Fruit fly (Drosophila melanogaster) whole organism: Measurements from ENCODE around the gene wrm1.

Source experiments
- CG8478 ChIP-seq: fragments of >200 bp; optimal IDR thresholded peaks from 2 replicates; lab custom pipeline; 2018; ENCODE audit warnings: inconsistent platforms
- Dll ChIP-seq: fragments of >200 bp; optimal IDR thresholded peaks from 2 replicates; lab custom pipeline; 2017
- EcR ChIP-seq, 2 experiments: fragments of >200 bp; optimal IDR thresholded peaks; 2 replicates each; lab custom pipeline; 2017; ENCODE audit warnings: missing biosample characterization in 2 of 2, missing genetic modification characterization in 2 of 2, missing genetic modification reagents in 2 of 2
- pan ChIP-seq: fragments of >200 bp; optimal IDR thresholded peaks from 2 replicates; lab custom pipeline; 2017
- psq ChIP-seq: fragments of >200 bp; optimal IDR thresholded peaks from 2 replicates; lab custom pipeline; 2017
- usp ChIP-seq: fragments of >200 bp; optimal IDR thresholded peaks from 2 replicates; lab custom pipeline; 2017; ENCODE audit warnings: missing biosample characterization, missing genetic modification characterization, mixed read lengths

Gene wrm1

DNA sequence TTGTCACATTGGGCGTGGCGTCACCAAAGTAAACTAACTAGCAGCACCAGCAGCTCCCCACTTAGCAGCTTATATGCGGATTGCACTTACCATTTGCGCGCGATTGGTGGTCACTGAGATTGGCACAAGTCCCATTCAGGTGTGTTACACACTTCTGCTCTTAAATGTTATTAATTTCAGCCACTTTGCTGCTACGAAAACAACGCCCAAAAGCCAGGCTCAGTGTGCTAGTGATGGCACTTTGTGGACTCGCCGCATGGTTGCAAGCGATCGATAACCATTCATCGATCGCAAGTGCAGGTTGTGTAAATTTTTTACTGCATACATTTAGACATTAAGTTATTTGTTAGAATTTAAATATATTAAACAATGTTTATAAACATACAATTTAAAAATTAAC lies at the start of gene wrm1, which contains the start of gene wrm2:
Gene wrm1 (minus strand): TSS at position 237 of the 400 bp plus-strand sequence.
Gene wrm2 (minus strand): TSS at position 237 of the 400 bp plus-strand sequence.
- TF ChIP-seq CG8478 (no peak), EcR (GFP tag; optimal IDR thresholded peaks at IDR 0.05; lab: Kevin White, UChicago) (no peak), Dll (lab: Kevin White, UChicago) (no peak), usp (GFP tag; lab: Kevin White, UChicago) (no peak), pan (lab: Kevin White, UChicago) (no peak), psq (lab: Kevin White, UChicago) (no peak)

DNA sequence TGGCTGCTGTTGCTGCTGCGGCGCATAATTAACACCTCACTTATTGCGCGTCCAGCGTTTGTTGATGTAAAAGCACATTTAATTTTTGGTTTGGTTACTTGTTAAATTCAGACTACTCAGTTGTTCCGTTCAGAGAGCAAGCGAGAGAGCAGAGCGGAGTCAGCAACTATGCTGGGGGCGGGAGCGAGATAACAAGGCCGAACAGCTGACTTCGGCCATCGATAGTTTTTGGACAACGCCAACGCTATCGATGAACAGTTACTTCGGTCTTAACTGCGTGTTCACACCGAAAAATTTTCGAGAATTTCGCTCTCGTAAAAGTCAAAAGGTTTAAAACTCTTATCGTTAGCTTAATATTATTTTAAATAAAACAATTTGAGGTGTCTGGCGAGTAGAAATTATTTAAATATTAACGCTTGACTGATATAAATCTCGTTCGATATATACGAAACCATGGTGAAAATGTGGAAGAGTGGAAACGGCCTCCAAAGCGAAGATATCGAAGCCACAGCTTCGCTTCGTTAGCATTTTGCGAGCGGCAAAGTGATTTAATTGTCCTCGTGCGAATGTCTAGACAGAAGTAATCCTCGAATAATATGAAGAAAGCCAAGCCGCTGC lies 46.4 kb upstream of the wrm1 start, which contains the start of the genes SMSr and smid:
Gene SMSr (minus strand): TSS at position 116 of the 618 bp plus-strand sequence.
Gene smid (plus strand): TSS at position 256 of the 618 bp plus-strand sequence.
- TF ChIP-seq psq (lab: Kevin White, UChicago): no peak
- TF ChIP-seq pan (lab: Kevin White, UChicago): no peak
- no peak for TF ChIP-seq usp (GFP tag; lab: Kevin White, UChicago)
- TF ChIP-seq CG8478: no peak
- no peak for TF ChIP-seq EcR (GFP tag; optimal IDR thresholded peaks at IDR 0.05; lab: Kevin White, UChicago)
- TF ChIP-seq Dll (lab: Kevin White, UChicago): no peak

DNA sequence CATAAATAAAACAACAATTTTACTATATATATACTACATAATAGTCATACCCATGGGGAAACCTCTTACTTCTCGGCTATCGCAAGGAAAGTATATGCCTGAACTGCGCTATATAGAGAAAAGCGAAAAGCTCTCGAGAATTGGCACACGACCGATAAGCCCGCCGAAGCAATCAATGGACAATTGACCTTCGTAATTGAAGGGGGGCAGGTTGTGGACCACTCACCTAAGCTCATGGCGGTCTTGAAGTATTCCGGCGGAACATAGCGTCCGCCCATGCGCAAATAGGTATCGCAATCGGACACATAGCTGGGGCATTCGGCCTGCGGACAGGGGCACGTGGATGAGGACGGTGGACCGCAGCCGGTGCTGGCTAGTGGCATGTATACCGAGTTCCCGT lies 45.4 kb upstream of the wrm1 start:
- TF ChIP-seq EcR (GFP tag; optimal IDR thresholded peaks at IDR 0.05; lab: Kevin White, UChicago) (no peak), psq (lab: Kevin White, UChicago) (no peak), usp (GFP tag; lab: Kevin White, UChicago) (no peak), pan (lab: Kevin White, UChicago) (no peak), Dll (lab: Kevin White, UChicago) (no peak), CG8478 (no peak)

DNA sequence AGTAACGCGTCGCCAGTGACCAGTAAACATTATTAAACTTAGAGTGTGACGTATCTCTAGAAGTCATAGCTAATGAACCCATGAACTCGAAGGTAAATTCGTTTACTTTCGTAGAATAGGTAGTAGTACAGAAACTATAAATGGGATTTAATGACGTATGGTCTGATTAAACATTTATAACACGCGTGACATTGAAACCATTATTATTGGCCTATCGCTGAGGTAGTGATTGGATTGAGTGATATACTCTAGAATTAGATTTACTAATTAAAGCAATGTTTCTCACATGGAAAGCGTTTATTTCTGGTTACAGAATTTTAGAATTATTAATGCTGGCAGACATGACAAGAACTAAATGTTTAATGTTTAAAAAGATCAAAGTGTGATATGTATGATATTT lies 41.8 kb upstream of the wrm1 start:
- TF ChIP-seq psq (lab: Kevin White, UChicago): no peak
- TF ChIP-seq Dll (lab: Kevin White, UChicago): no peak
- TF ChIP-seq EcR (GFP tag; optimal IDR thresholded peaks at IDR 0.05; lab: Kevin White, UChicago): no peak
- no peak for TF ChIP-seq pan (lab: Kevin White, UChicago)
- TF ChIP-seq usp (GFP tag; lab: Kevin White, UChicago): no peak
- TF ChIP-seq CG8478: no peak

DNA sequence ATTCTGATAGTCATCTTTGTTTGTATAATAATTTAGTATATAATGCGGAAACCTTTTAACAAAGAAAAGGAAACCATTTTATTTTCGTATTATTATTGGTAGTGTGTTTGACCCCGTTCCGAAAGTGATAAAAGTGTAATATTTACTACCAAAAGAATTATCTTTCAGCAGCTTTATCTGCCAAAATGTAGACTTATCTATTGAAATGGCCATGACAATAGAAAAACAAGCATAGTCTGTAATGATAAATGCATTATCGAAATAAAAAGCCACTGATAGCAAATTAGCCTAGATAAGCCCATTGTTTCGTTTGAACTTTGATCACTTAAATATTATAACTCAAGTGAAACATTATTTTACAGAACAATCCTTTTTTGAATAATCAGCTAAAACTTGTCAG lies 41.1 kb upstream of the wrm1 start:
- TF ChIP-seq Dll (lab: Kevin White, UChicago) (no peak), EcR (GFP tag; optimal IDR thresholded peaks at IDR 0.05; lab: Kevin White, UChicago) (no peak), CG8478 (no peak), psq (lab: Kevin White, UChicago) (no peak), usp (GFP tag; lab: Kevin White, UChicago) (no peak), pan (lab: Kevin White, UChicago) (no peak)

DNA sequence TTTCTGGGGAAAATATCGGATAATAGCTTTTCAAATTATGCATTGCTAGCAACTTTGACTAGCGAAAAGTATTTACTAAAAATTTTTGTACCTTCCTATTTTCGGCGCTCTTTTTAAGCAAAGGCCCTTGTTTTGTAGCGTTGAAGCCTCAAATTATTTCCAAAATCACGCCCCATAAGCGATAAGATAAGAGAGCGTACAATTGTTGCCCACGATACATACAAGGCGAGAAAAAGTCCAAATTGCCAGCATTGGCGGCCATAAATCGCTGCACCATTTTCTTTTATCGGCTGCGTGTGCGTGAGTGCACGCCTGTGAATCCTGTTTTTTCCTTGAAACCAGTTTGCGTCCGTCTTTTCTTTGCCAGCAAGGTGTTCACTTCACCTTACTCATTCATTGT lies 36.3 kb upstream of the wrm1 start:
- no peak for TF ChIP-seq pan (lab: Kevin White, UChicago)
- no peak for TF ChIP-seq usp (GFP tag; lab: Kevin White, UChicago)
- TF ChIP-seq Dll (lab: Kevin White, UChicago): no peak
- TF ChIP-seq CG8478: no peak
- no peak for TF ChIP-seq psq (lab: Kevin White, UChicago)
- no peak for TF ChIP-seq EcR (GFP tag; optimal IDR thresholded peaks at IDR 0.05; lab: Kevin White, UChicago)

DNA sequence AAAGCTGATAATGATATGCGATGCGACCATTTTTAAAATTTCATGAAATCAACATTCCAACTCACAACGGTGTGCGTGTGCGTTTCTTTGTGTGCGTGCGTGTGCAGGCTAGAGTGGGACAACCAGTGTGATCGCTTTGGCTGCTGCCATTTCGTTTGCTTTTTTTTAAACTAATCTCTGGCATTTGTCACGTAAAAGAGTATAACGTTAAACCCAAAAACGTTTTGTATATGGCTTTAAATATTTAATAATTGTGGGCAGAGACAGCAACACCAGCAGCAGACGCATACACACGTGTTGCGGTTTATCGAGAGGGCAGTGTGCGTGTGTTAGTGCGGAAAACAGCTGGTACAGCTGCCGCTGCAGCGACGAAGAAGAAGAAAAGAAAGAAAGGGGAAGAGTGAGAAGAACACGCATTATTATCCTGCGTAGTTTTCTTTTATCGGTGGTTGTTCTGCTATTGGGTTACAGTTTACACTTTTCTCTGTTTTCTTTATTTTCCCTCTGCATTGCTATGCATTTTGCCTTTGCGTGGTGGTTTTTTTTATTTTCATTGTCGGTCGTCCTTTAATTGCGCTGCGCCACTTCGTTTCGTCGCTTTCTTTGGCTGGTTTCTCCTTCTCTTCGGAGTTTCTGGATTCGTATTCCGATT lies 35.3 kb upstream of the wrm1 start:
- TF ChIP-seq usp (GFP tag; lab: Kevin White, UChicago) (no peak), CG8478 (peak; percentile 79)

DNA sequence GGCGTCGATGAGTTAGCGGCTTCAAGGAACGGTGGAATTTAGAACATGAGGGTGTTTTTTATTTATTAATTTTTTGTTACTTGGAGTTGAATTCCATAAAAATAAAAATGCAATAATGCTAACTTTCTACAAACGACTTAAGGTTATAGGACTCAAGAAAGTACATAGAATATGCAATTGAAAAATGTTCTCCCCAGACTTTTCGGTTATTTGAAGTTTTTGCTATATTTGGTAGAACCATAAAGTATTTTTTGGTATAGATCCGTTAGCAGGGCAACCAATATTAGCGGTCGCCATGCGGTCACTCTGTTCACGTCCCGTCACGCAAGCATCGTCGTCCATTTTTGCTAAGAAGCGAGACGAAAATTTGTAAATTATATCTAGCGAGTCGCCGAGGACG lies 34.5 kb upstream of the wrm1 start, which contains the start of gene akirin:
Gene akirin (plus strand): TSS at position 301 of the 400 bp plus-strand sequence.
- TF ChIP-seq pan (lab: Kevin White, UChicago) (no peak), Dll (lab: Kevin White, UChicago) (no peak), usp (GFP tag; lab: Kevin White, UChicago) (no peak), EcR (GFP tag; optimal IDR thresholded peaks at IDR 0.05; lab: Kevin White, UChicago) (no peak), psq (lab: Kevin White, UChicago) (no peak), CG8478 (no peak)

DNA sequence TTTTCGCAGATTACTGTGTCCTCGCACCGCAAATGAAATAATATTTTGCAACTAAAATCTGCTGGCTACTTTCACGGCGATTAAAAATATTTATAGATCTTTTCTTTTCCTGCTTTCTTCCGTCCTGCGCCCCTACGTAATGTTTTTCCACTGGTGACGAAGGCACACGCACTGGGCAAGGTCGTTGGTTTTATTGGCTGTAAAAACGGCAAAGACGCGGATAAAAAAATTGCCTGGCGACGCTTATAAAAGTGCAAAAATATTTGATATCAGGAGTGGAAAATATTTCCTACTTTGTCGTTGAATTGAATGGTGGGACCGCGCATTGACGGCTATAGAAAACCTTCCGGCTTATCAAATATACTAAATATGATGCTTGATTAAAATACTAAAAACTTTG lies 33.9 kb upstream of the wrm1 start, which contains the start of gene Sh3beta:
Gene Sh3beta (minus strand): TSS at position 327 of the 400 bp plus-strand sequence.
- no peak for TF ChIP-seq pan (lab: Kevin White, UChicago)
- TF ChIP-seq EcR (GFP tag; optimal IDR thresholded peaks at IDR 0.05; lab: Kevin White, UChicago): no peak
- TF ChIP-seq Dll (lab: Kevin White, UChicago): no peak
- TF ChIP-seq usp (GFP tag; lab: Kevin White, UChicago): no peak
- TF ChIP-seq CG8478: no peak
- no peak for TF ChIP-seq psq (lab: Kevin White, UChicago)

DNA sequence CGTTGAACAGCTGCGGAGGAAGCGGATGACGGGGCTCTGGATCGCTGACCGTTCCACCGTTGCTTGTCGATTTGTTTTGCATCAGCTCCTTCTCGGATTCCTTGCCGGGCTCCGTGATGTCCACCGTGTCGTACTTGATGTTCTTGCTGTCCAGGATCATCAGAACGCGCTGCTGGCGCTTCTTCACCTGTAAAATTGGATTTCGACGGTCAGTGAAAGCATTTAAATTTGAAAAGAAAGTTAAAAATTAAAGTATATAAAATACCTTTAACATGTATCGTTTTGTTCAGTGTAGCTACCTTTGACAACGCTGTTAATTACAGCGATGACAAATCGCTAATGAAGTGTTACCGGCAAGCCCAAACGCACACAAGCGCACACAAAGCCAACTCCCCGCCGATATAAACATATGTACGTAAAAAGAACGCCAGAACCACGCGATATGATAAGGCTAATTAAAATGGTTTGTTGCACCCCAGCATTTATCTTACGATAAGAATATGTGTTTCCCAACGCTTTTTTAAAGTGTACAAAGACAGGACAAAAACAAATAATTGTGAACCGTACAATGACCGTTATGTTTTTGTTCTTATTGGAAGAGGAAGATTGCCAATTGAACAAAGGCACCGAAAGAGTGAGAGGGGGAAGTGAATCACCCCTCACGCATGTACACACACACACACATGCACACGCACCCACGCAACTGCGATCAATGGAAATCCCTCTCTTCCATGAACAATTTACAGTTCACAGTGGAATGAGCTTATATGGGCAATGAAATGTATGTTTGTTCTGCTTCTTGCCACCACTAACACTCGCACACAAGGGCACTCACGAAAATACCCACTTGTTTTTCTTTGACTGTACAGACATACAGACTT lies 33.0 kb upstream of the wrm1 start:
- no peak for TF ChIP-seq CG8478
- no peak for TF ChIP-seq usp (GFP tag; lab: Kevin White, UChicago)
- TF ChIP-seq Dll (lab: Kevin White, UChicago): no peak
- no peak for TF ChIP-seq psq (lab: Kevin White, UChicago)
- TF ChIP-seq pan (lab: Kevin White, UChicago): no peak
- no peak for TF ChIP-seq EcR (GFP tag; optimal IDR thresholded peaks at IDR 0.05; lab: Kevin White, UChicago)
